Worm (Caenorhabditis elegans): ENCODE data around the gene snrp-40.1.
A peak's percentile ranks its signal among the peaks of the same experiment; 100 is the strongest.

snrp-40.1 gene

ce11 chrX:11315392-11315791 lies 15.8 kb upstream of the snrp-40.1 start, which contains the start of gene F08G12.11:
F08G12.11 (minus strand) TSS chrX:11315572.
- TF ChIP-seq nhr-25 (tag; optimal IDR thresholded peaks at IDR 0.05) (no peak), ceh-16 (tag; optimal IDR thresholded peaks at IDR 0.05) (no peak), nhr-12 (tag; optimal IDR thresholded peaks at IDR 0.05) (no peak), peb-1 (tag; optimal IDR thresholded peaks at IDR 0.05) (no peak), C34F6.9 (tag; optimal IDR thresholded peaks at IDR 0.05) (no peak), sma-3 (GFP tag; optimal IDR thresholded peaks at IDR 0.05) (no peak), ZK546.5 (tag; optimal IDR thresholded peaks at IDR 0.05) (no peak), mab-5 (tag; optimal IDR thresholded peaks at IDR 0.05) (no peak), ztf-4 (tag; optimal IDR thresholded peaks at IDR 0.05) (no peak), nhr-10 (tag; optimal IDR thresholded peaks at IDR 0.05) (no peak), ztf-11 (tag; optimal IDR thresholded peaks at IDR 0.05) (no peak)

ce11 chrX:11310285-11310838 lies 10.8 kb upstream of the snrp-40.1 start, which contains the start of gene F08G12.5:
F08G12.5 (minus strand) TSS chrX:11310285.
- no peak for TF ChIP-seq sma-3 (GFP tag; optimal IDR thresholded peaks at IDR 0.05)
- TF ChIP-seq snpc-4 (tag; optimal IDR thresholded peaks at IDR 0.05), result no peak
- no peak for TF ChIP-seq ama-1 (optimal IDR thresholded peaks at IDR 0.05)
- peak; percentile 4 for TF ChIP-seq sma-9 (GFP tag; optimal IDR thresholded peaks at IDR 0.05)
- TF ChIP-seq sma-9 (tag; optimal IDR thresholded peaks at IDR 0.05), result no peak
- peak; percentile 10 for TF ChIP-seq C34F6.9 (tag; optimal IDR thresholded peaks at IDR 0.05)
- no peak for TF ChIP-seq unc-55 (GFP tag; optimal IDR thresholded peaks at IDR 0.05)

- TF ChIP-seq blmp-1 (tag; optimal IDR thresholded peaks at IDR 0.05; ENCODE audit: insufficient read depth) (no peak), mdl-1 (tag; optimal IDR thresholded peaks at IDR 0.05) (no peak)
Measured at ce11 chrX:11307056-11307455, 7.5 kb upstream of the snrp-40.1 start, which contains the start of gene vhl-1. vhl-1 (plus strand) TSS chrX:11307356.

- no peak for TF ChIP-seq R02D3.7 (tag; optimal IDR thresholded peaks at IDR 0.05)
- TF ChIP-seq mab-5 (tag; optimal IDR thresholded peaks at IDR 0.05), result no peak
- TF ChIP-seq sem-4 (tag; optimal IDR thresholded peaks at IDR 0.05), result no peak
- TF ChIP-seq unc-62 (GFP tag; optimal IDR thresholded peaks at IDR 0.05), result no peak
- TF ChIP-seq peb-1 (tag; optimal IDR thresholded peaks at IDR 0.05), result no peak
- no peak for TF ChIP-seq lsy-2 (tag; optimal IDR thresholded peaks at IDR 0.05)
- TF ChIP-seq ztf-4 (tag; optimal IDR thresholded peaks at IDR 0.05), result no peak
- no peak for TF ChIP-seq unc-55 (GFP tag; optimal IDR thresholded peaks at IDR 0.05)
- TF ChIP-seq sma-9 (GFP tag; optimal IDR thresholded peaks at IDR 0.05), result no peak
- TF ChIP-seq sma-9 (tag; optimal IDR thresholded peaks at IDR 0.05), result no peak
- no peak for TF ChIP-seq ceh-16 (tag; optimal IDR thresholded peaks at IDR 0.05)
- no peak for TF ChIP-seq mdl-1 (tag; optimal IDR thresholded peaks at IDR 0.05)
- TF ChIP-seq ztf-11 (tag; optimal IDR thresholded peaks at IDR 0.05), result no peak
- TF ChIP-seq ztf-1 (GFP tag; conservative IDR thresholded peaks at IDR 0.05), result no peak
- TF ChIP-seq elt-1 (tag; optimal IDR thresholded peaks at IDR 0.05), result no peak
- no peak for TF ChIP-seq unc-39 (tag; optimal IDR thresholded peaks at IDR 0.05)
- no peak for TF ChIP-seq alr-1 (tag; optimal IDR thresholded peaks at IDR 0.05)
- no peak for TF ChIP-seq fos-1 (tag; optimal IDR thresholded peaks at IDR 0.05)
- TF ChIP-seq elt-3 (tag; optimal IDR thresholded peaks at IDR 0.05), result no peak
Measured at ce11 chrX:11305773-11306172, 6.2 kb upstream of the snrp-40.1 start, which contains the start of gene F08G12.1. F08G12.1 (minus strand) TSS chrX:11305873.

- TF ChIP-seq sma-3 (GFP tag; optimal IDR thresholded peaks at IDR 0.05), result no peak
- TF ChIP-seq nhr-77 (tag; optimal IDR thresholded peaks at IDR 0.05), result no peak
- TF ChIP-seq F13H6.1 (tag; optimal IDR thresholded peaks at IDR 0.05), result no peak
- no peak for TF ChIP-seq unc-62 (GFP tag; optimal IDR thresholded peaks at IDR 0.05)
- no peak for TF ChIP-seq mdl-1 (tag; optimal IDR thresholded peaks at IDR 0.05)
- TF ChIP-seq nhr-11 (tag; optimal IDR thresholded peaks at IDR 0.05), result no peak
- no peak for TF ChIP-seq blmp-1 (tag; optimal IDR thresholded peaks at IDR 0.05; ENCODE audit: insufficient read depth)
- TF ChIP-seq lin-13 (GFP tag; optimal IDR thresholded peaks at IDR 0.05), result no peak
- TF ChIP-seq R02D3.7 (tag; optimal IDR thresholded peaks at IDR 0.05), result no peak
- no peak for TF ChIP-seq ama-1 (optimal IDR thresholded peaks at IDR 0.05)
- no peak for TF ChIP-seq ztf-11 (tag; optimal IDR thresholded peaks at IDR 0.05)
- TF ChIP-seq lsy-2 (tag; optimal IDR thresholded peaks at IDR 0.05), result no peak
Measured at ce11 chrX:11296683-11297365, 2.8 kb downstream of the snrp-40.1 start, which contains the start of gene inx-2. inx-2 (minus strand) TSS chrX:11296733.
